Fruit fly (Drosophila melanogaster) whole organism, adult: ENCODE results near the gene CG15385.

Experiments
- CG11617 ChIP-seq: fragments of 200-800 bp; sonication (Bioruptor generic); optimal IDR thresholded peaks from 2 replicates; lab custom pipeline; 2017; ENCODE audit warnings: mild to moderate bottlenecking, missing biosample characterization, missing genetic modification reagents, missing genetic modification characterization
- CG12768 ChIP-seq: fragments of 200-800 bp; sonication (Bioruptor generic); optimal IDR thresholded peaks from 2 replicates; lab custom pipeline; 2017; ENCODE audit warnings: missing biosample characterization, missing genetic modification characterization, mild to moderate bottlenecking, moderate library complexity, missing genetic modification reagents
- Clk ChIP-seq: fragments of 200-800 bp; sonication (Bioruptor generic); optimal IDR thresholded peaks from 2 replicates; lab custom pipeline; 2017; ENCODE audit warnings: missing biosample characterization, missing genetic modification characterization
- toe ChIP-seq: fragments of 200-800 bp; sonication (Bioruptor generic); optimal IDR thresholded peaks from 2 replicates; lab custom pipeline; 2016; ENCODE audit warnings: missing biosample characterization, missing genetic modification characterization

- no peak for TF ChIP-seq CG11617 (GFP tag; lab: Kevin White, UChicago)
- TF ChIP-seq toe (GFP tag; lab: Kevin White, UChicago): no peak
- no peak for TF ChIP-seq Clk
- no peak for TF ChIP-seq CG12768
Measured at dm6 chr2L:2178810-2179143, 33.6 kb downstream of the CG15385 start.
